Fruit fly (Drosophila melanogaster): ENCODE data around the gene CG42342.

dm6 chr3R:16476472-16476871 is 26.1 kb upstream of the CG42342 start:
- TF ChIP-seq Abd-B (GFP tag; optimal IDR thresholded peaks at IDR 0.05) (no peak), CrebA (GFP tag; optimal IDR thresholded peaks at IDR 0.05; ENCODE audit: borderline replicate concordance) (no peak), Hr83 (GFP tag; optimal IDR thresholded peaks at IDR 0.05; ENCODE audit: poor library complexity, severe bottlenecking) (no peak), HLH106 (tag; optimal IDR thresholded peaks at IDR 0.05) (no peak), Hr78 (GFP tag; optimal IDR thresholded peaks at IDR 0.05) (no peak), GATAd (GFP tag; optimal IDR thresholded peaks at IDR 0.05) (no peak), pan (optimal IDR thresholded peaks at IDR 0.05) (no peak), usp (GFP tag; optimal IDR thresholded peaks at IDR 0.05) (no peak), psq (GFP tag; optimal IDR thresholded peaks at IDR 0.05) (no peak), OdsH (GFP tag; optimal IDR thresholded peaks at IDR 0.05) (no peak), br (GFP tag; optimal IDR thresholded peaks at IDR 0.05) (no peak), Dfd (GFP tag; optimal IDR thresholded peaks at IDR 0.05) (no peak), rgr (GFP tag; optimal IDR thresholded peaks at IDR 0.05) (no peak), Mio (GFP tag; optimal IDR thresholded peaks at IDR 0.05) (no peak)

All from whole organism, wandering third instar larva.